Worm (Caenorhabditis elegans) whole organism, L4/young adult: Measurements from ENCODE around the gene fos-1.

ENCODE experiments used
- W03F9.2 ChIP-seq: fragments of 150-350 bp; optimal IDR thresholded peaks from 2 replicates; lab custom pipeline; 2014; ENCODE audit warnings: missing biosample characterization, missing genetic modification characterization
- dao-5 ChIP-seq: sonication (generic microtip); optimal IDR thresholded peaks from 2 replicates; lab custom pipeline; 2016; ENCODE audit warnings: missing genotype, missing genetic modification characterization, moderate library complexity, missing compliant biosample characterization
- him-1 ChIP-seq: sonication (generic microtip); optimal IDR thresholded peaks from 2 replicates; lab custom pipeline; 2016; ENCODE audit warnings: missing genotype, missing genetic modification reagents, missing genetic modification characterization, missing compliant biosample characterization

DNA sequence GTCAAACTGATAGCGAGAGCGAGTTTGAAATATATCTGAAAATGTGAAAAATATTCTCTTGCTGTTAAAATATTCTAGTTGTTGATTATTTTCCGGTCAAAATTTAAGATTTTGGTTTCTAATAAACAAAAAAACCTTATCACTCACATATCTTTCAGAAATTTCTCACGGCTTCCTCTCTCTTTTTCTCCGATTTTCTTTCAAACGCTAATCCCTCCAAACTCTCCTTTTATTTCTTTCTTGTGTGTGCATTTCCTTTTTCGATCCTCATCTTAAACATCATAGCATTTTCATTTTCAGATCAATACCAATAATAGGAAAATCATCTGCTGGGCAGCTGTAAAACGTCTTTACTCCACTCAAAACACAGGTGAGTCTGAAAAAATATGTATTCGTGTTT, at the start of gene fos-1:
- TF ChIP-seq dao-5 (tag; lab: Kevin White, UChicago) (no peak), W03F9.2 (tag; lab: Kevin White, UChicago) (no peak), him-1 (tag; lab: Kevin White, UChicago) (no peak)
